Fruit fly (Drosophila melanogaster) whole organism, embryonic: ENCODE data around the gene QIL1.

Source experiments
- Aef1 ChIP-seq: fragments of 200-800 bp; sonication (Bioruptor generic); IDR thresholded peaks from 3 replicates; pipeline ENCODE4 v1.3.6; 2022; ENCODE audit warnings: missing biosample characterization, missing genetic modification characterization
- CG10543 ChIP-seq: fragments of 200-800 bp; sonication (Bioruptor generic); optimal IDR thresholded peaks from 3 replicates; lab custom pipeline; 2017; ENCODE audit warnings: missing biosample characterization, mild to moderate bottlenecking, missing genetic modification characterization, moderate library complexity
- CG10979 ChIP-seq: fragments of 200-800 bp; sonication (Bioruptor generic); optimal IDR thresholded peaks from 2 replicates; lab custom pipeline; 2018; ENCODE audit warnings: missing biosample characterization, mild to moderate bottlenecking, missing genetic modification characterization, moderate library complexity
- CG11085 ChIP-seq: fragments of 200-800 bp; sonication (Bioruptor generic); IDR thresholded peaks from 2 replicates; pipeline ENCODE4 v1.3.6; 2022; ENCODE audit warnings: missing biosample characterization, missing genetic modification characterization
- CG11560 ChIP-seq: fragments of 200-800 bp; sonication (Bioruptor generic); IDR thresholded peaks from 3 replicates; pipeline ENCODE4 v1.3.6; 2022; ENCODE audit warnings: missing biosample characterization, missing genetic modification characterization
- CG1233 ChIP-seq: fragments of 200-800 bp; sonication (Bioruptor generic); optimal IDR thresholded peaks from 4 replicates; lab custom pipeline; 2018; ENCODE audit warnings: missing biosample characterization, mild to moderate bottlenecking, missing genetic modification characterization
- CG13424 ChIP-seq: fragments of 200-800 bp; sonication (Bioruptor generic); optimal IDR thresholded peaks from 2 replicates; lab custom pipeline; 2019; ENCODE audit warnings: missing biosample characterization, mild to moderate bottlenecking, missing genetic modification characterization, moderate library complexity
- CG15073 ChIP-seq: fragments of 200-800 bp; sonication (Bioruptor generic); optimal IDR thresholded peaks from 2 replicates; lab custom pipeline; 2016; ENCODE audit warnings: missing biosample characterization, missing genetic modification characterization
- CG17829 ChIP-seq: fragments of 200-800 bp; optimal IDR thresholded peaks from 2 replicates; lab custom pipeline; 2019; ENCODE audit warnings: missing biosample characterization, mild to moderate bottlenecking, missing genetic modification characterization, moderate library complexity
- CG4282 ChIP-seq: fragments of 200-800 bp; sonication (Bioruptor generic); optimal IDR thresholded peaks from 2 replicates; lab custom pipeline; 2016; ENCODE audit warnings: missing biosample characterization, missing genetic modification characterization
- CG4328 ChIP-seq: fragments of 200-800 bp; sonication (Bioruptor generic); optimal IDR thresholded peaks from 3 replicates; lab custom pipeline; 2017; ENCODE audit warnings: missing biosample characterization, missing genetic modification reagents, missing genetic modification characterization
- CG4854 ChIP-seq: fragments of 200-800 bp; sonication (Bioruptor generic); optimal IDR thresholded peaks from 2 replicates; lab custom pipeline; 2016; ENCODE audit warnings: missing biosample characterization, missing genetic modification characterization, inconsistent platforms
- CG7556 ChIP-seq: fragments of 200-800 bp; sonication (Bioruptor generic); optimal IDR thresholded peaks from 2 replicates; lab custom pipeline; 2017; ENCODE audit warnings: missing biosample characterization, mild to moderate bottlenecking, missing genetic modification characterization
- CG7745 ChIP-seq: fragments of 200-800 bp; sonication (Bioruptor generic); optimal IDR thresholded peaks from 2 replicates; lab custom pipeline; 2018; ENCODE audit warnings: missing biosample characterization, mild to moderate bottlenecking, missing genetic modification characterization, moderate library complexity
- CkIIα-i1 ChIP-seq: fragments of 200-800 bp; sonication (Bioruptor generic); IDR thresholded peaks from 2 replicates; pipeline ENCODE4 v1.3.6; 2022; ENCODE audit warnings: missing biosample characterization, missing genetic modification characterization
- Doc3 ChIP-seq: fragments of 200-800 bp; sonication (Bioruptor generic); IDR thresholded peaks from 3 replicates; pipeline ENCODE4 v1.3.6; 2022; ENCODE audit warnings: missing biosample characterization, missing genetic modification characterization; ENCODE audit not compliant: partially characterized antibody
- Hey ChIP-seq: fragments of 200-800 bp; sonication (Bioruptor generic); optimal IDR thresholded peaks from 3 replicates; lab custom pipeline; 2018; ENCODE audit warnings: missing biosample characterization, mild to moderate bottlenecking, missing genetic modification characterization
- Hr39 ChIP-seq: fragments of >200 bp; optimal IDR thresholded peaks from 2 replicates; lab custom pipeline; 2017
- MTF-1 ChIP-seq: fragments of 200-800 bp; sonication (Bioruptor generic); optimal IDR thresholded peaks from 2 replicates; lab custom pipeline; 2018; ENCODE audit warnings: missing biosample characterization, mild to moderate bottlenecking, missing genetic modification characterization, borderline replicate concordance
- Max ChIP-seq: fragments of 200-800 bp; sonication (Bioruptor generic); optimal IDR thresholded peaks from 2 replicates; lab custom pipeline; 2016; ENCODE audit warnings: missing biosample characterization, mild to moderate bottlenecking, missing genetic modification characterization
- Opbp ChIP-seq: fragments of 200-800 bp; sonication (Bioruptor generic); IDR thresholded peaks from 3 replicates; pipeline ENCODE4 v1.3.6; 2022; ENCODE audit warnings: missing biosample characterization, missing genetic modification characterization; ENCODE audit not compliant: partially characterized antibody
- Ravus ChIP-seq: fragments of 200-800 bp; sonication (Bioruptor generic); IDR thresholded peaks from 2 replicates; pipeline ENCODE4 v1.3.6; 2022; ENCODE audit warnings: missing biosample characterization, missing genetic modification characterization
- Side ChIP-seq: fragments of 200-800 bp; sonication (Bioruptor generic); optimal IDR thresholded peaks from 2 replicates; lab custom pipeline; 2016; ENCODE audit warnings: missing biosample characterization, missing genetic modification characterization
- Six4 ChIP-seq: fragments of 200-800 bp; sonication (Bioruptor generic); optimal IDR thresholded peaks from 2 replicates; lab custom pipeline; 2016; ENCODE audit warnings: missing biosample characterization, missing genetic modification characterization
- ab ChIP-seq: fragments of 200-800 bp; sonication (Bioruptor generic); optimal IDR thresholded peaks from 2 replicates; lab custom pipeline; 2016; ENCODE audit warnings: missing biosample characterization, missing genetic modification characterization
- bigmax ChIP-seq: fragments of 200-800 bp; sonication (Bioruptor generic); optimal IDR thresholded peaks from 2 replicates; lab custom pipeline; 2018; ENCODE audit warnings: missing biosample characterization, mild to moderate bottlenecking, missing genetic modification characterization
- cato ChIP-seq: fragments of 200-800 bp; sonication (Bioruptor generic); optimal IDR thresholded peaks from 2 replicates; lab custom pipeline; 2016; ENCODE audit warnings: missing biosample characterization, missing genetic modification characterization, borderline replicate concordance
- danr ChIP-seq: fragments of 200-800 bp; sonication (Bioruptor generic); IDR thresholded peaks from 2 replicates; pipeline ENCODE4 v1.3.6; 2022; ENCODE audit warnings: missing biosample characterization, missing genetic modification characterization
- dmrt99B ChIP-seq: fragments of 200-800 bp; sonication (Bioruptor generic); optimal IDR thresholded peaks from 2 replicates; lab custom pipeline; 2018; ENCODE audit warnings: missing biosample characterization, mild to moderate bottlenecking, missing genetic modification characterization, moderate library complexity
- ems ChIP-seq: fragments of 200-800 bp; sonication (Bioruptor generic); optimal IDR thresholded peaks from 3 replicates; lab custom pipeline; 2016; ENCODE audit warnings: missing biosample characterization, missing genetic modification characterization
- ewg ChIP-seq: fragments of 200-800 bp; sonication (Bioruptor generic); optimal IDR thresholded peaks from 3 replicates; lab custom pipeline; 2017; ENCODE audit warnings: mild to moderate bottlenecking, missing biosample characterization, missing genetic modification reagents, missing genetic modification characterization
- fd3F ChIP-seq: fragments of 200-800 bp; sonication (Bioruptor generic); optimal IDR thresholded peaks from 2 replicates; lab custom pipeline; 2018; ENCODE audit warnings: missing biosample characterization, mild to moderate bottlenecking, missing genetic modification characterization, moderate library complexity
- gce ChIP-seq: fragments of 200-800 bp; sonication (Bioruptor generic); IDR thresholded peaks from 3 replicates; pipeline ENCODE4 v1.3.6; 2022; ENCODE audit warnings: missing biosample characterization, missing genetic modification characterization
- gsb ChIP-seq: fragments of 200-800 bp; sonication (Bioruptor generic); IDR thresholded peaks from 2 replicates; pipeline ENCODE4 v1.3.6; 2022; ENCODE audit warnings: missing biosample characterization, missing genetic modification characterization
- jing ChIP-seq: fragments of 200-800 bp; sonication (Bioruptor generic); optimal IDR thresholded peaks from 2 replicates; lab custom pipeline; 2018; ENCODE audit warnings: missing biosample characterization, mild to moderate bottlenecking, missing genetic modification characterization
- kah ChIP-seq: fragments of 200-800 bp; sonication (Bioruptor generic); optimal IDR thresholded peaks from 2 replicates; lab custom pipeline; 2018; ENCODE audit warnings: missing biosample characterization, mild to moderate bottlenecking, missing genetic modification characterization
- ken ChIP-seq: fragments of 200-800 bp; sonication (Bioruptor generic); IDR thresholded peaks from 3 replicates; pipeline ENCODE4 v1.3.6; 2022; ENCODE audit warnings: missing biosample characterization, missing genetic modification characterization
- mam ChIP-seq: fragments of 200-800 bp; sonication (Bioruptor generic); optimal IDR thresholded peaks from 3 replicates; lab custom pipeline; 2016; ENCODE audit warnings: missing biosample characterization, missing genetic modification characterization
- pb ChIP-seq: fragments of 200-800 bp; sonication (Bioruptor generic); optimal IDR thresholded peaks from 3 replicates; lab custom pipeline; 2016; ENCODE audit warnings: missing biosample characterization, missing genetic modification characterization
- peb ChIP-seq: fragments of 200-800 bp; sonication (Bioruptor generic); IDR thresholded peaks from 2 replicates; pipeline ENCODE4 v1.3.6; 2022; ENCODE audit warnings: missing biosample characterization, missing genetic modification characterization
- pzg ChIP-seq: fragments of 200-800 bp; sonication (Bioruptor generic); optimal IDR thresholded peaks from 3 replicates; lab custom pipeline; 2018; ENCODE audit warnings: missing biosample characterization, mild to moderate bottlenecking, missing genetic modification characterization, moderate library complexity
- salm ChIP-seq: fragments of 200-800 bp; sonication (Bioruptor generic); optimal IDR thresholded peaks from 2 replicates; lab custom pipeline; 2018; ENCODE audit warnings: missing biosample characterization, mild to moderate bottlenecking, missing genetic modification characterization
- sd ChIP-seq: fragments of 200-800 bp; sonication (Bioruptor generic); optimal IDR thresholded peaks from 3 replicates; lab custom pipeline; 2018; ENCODE audit warnings: missing biosample characterization, mild to moderate bottlenecking, missing genetic modification characterization, moderate library complexity
- sug ChIP-seq: fragments of 200-800 bp; optimal IDR thresholded peaks from 2 replicates; lab custom pipeline; 2019; ENCODE audit warnings: missing biosample characterization, mild to moderate bottlenecking, missing genetic modification characterization, moderate library complexity
- tna ChIP-seq: fragments of 200-800 bp; sonication (Bioruptor generic); IDR thresholded peaks from 2 replicates; pipeline ENCODE4 v1.3.6; 2022; ENCODE audit warnings: missing biosample characterization, missing genetic modification characterization; ENCODE audit not compliant: partially characterized antibody
- twi ChIP-seq: fragments of 200-800 bp; optimal IDR thresholded peaks from 2 replicates; lab custom pipeline; 2019; ENCODE audit warnings: missing biosample characterization, mild to moderate bottlenecking, missing genetic modification characterization, moderate library complexity
- vnd ChIP-seq: fragments of 200-800 bp; sonication (Bioruptor generic); IDR thresholded peaks from 3 replicates; pipeline ENCODE4 v1.3.6; 2022; ENCODE audit warnings: missing biosample characterization, missing genetic modification characterization; ENCODE audit not compliant: partially characterized antibody
- zen ChIP-seq: fragments of 200-800 bp; sonication (Bioruptor generic); optimal IDR thresholded peaks from 3 replicates; lab custom pipeline; 2018; ENCODE audit warnings: missing biosample characterization, mild to moderate bottlenecking, missing genetic modification characterization, moderate library complexity
- zen2 ChIP-seq: fragments of 200-800 bp; sonication (Bioruptor generic); IDR thresholded peaks from 3 replicates; pipeline ENCODE4 v1.3.6; 2022; ENCODE audit warnings: missing biosample characterization, missing genetic modification characterization; ENCODE audit not compliant: partially characterized antibody

Gene QIL1

dm6 chr3L:17513893-17514616 lies 48.3 kb downstream of the QIL1 start, which contains the start of the genes U4-U6-60K and CG7564 (continued):
- TF ChIP-seq CG7745 (no peak), tna (GFP tag; lab: Robert Waterston, UW) (peak; percentile 90), Max (GFP tag; lab: Kevin White, UChicago) (peak; percentile 61), CG1233 (peak; percentile 28), CG4282 (GFP tag; lab: Kevin White, UChicago) (peak; percentile 8), CkIIα-i1 (GFP tag; lab: Robert Waterston, UW) (no peak), ewg (GFP tag; lab: Kevin White, UChicago) (peak; percentile 51), zen2 (GFP tag; lab: Robert Waterston, UW) (peak; percentile 83), gce (GFP tag; lab: Robert Waterston, UW) (no peak), zen (tag; lab: Kevin White, UChicago) (peak; percentile 50), fd3F (GFP tag; lab: Kevin White, UChicago) (no peak), peb (GFP tag; lab: Robert Waterston, UW) (no peak), gsb (GFP tag; lab: Robert Waterston, UW) (no peak), danr (GFP tag; lab: Robert Waterston, UW) (no peak), ab (GFP tag; lab: Kevin White, UChicago) (no peak), CG15073 (GFP tag; lab: Kevin White, UChicago) (no peak), pzg (GFP tag; lab: Kevin White, UChicago) (peak; percentile 53), mam (peak; percentile 69), CG10543 (GFP tag; lab: Kevin White, UChicago) (peak; percentile 72), ems (peak; percentile 50), CG13424 (tag; lab: Kevin White, UChicago) (peak; percentile 56), CG4328 (peak; percentile 46), Opbp (peak; percentile 97), kah (GFP tag; lab: Kevin White, UChicago) (no peak), Hey (tag; lab: Kevin White, UChicago) (no peak), CG11085 (GFP tag; lab: Robert Waterston, UW) (peak; percentile 42), Doc3 (GFP tag; lab: Robert Waterston, UW) (peak; percentile 87), ken (peak; percentile 19; the same call in 1 of the 3 replicates), Hr39 (lab: Kevin White, UChicago) (no peak), pb (no peak), sug (tag; lab: Kevin White, UChicago) (peak; percentile 74), CG11560 (no peak), CG17829 (peak; percentile 53), CG7556 (peak; percentile 69), salm (no peak), Aef1 (GFP tag; lab: Robert Waterston, UW) (peak; percentile 10; the same call in 2 of the 3 replicates), dmrt99B (no peak), MTF-1 (GFP tag; lab: Kevin White, UChicago) (no peak), Ravus (GFP tag; lab: Robert Waterston, UW) (no peak), CG4854 (GFP tag; lab: Kevin White, UChicago) (peak; percentile 22), bigmax (GFP tag; lab: Kevin White, UChicago) (no peak), CG10979 (tag; lab: Kevin White, UChicago) (peak; percentile 32), vnd (GFP tag; lab: Robert Waterston, UW) (peak; percentile 98), cato (GFP tag; lab: Kevin White, UChicago) (peak; percentile 64), twi (peak; percentile 14), jing (GFP tag; lab: Kevin White, UChicago) (no peak), sd (tag; lab: Kevin White, UChicago) (peak; percentile 68), Side (GFP tag; lab: Kevin White, UChicago) (peak; percentile 23), Six4 (GFP tag; lab: Kevin White, UChicago) (peak; percentile 39)
